In the genomic region with DNA sequence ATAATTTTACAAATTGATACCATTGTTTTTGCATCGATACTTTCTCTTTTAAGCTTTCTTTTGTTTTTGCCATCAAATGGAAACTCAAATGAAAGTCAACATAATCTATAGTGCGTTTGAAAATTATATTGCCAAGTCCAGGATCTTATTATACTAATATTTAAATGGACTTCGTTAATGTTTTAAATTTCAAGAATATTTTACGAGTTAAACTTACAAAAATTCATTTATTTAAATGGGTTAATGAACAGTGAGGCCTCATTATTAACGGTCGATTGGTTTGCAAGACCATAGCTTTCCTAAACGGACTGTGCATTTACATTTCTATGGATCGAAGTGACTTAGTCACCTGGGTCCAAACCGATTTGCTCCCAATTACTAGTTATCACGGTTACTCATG, we compare ENCODE assay signal across 1 fruit fly cellular context.
A peak's percentile ranks its signal among the peaks of the same experiment; 100 is the strongest.
TF ChIP-seq lines count a peak whose summit lies in the region.

No protein-coding gene starts in this region.

TF ChIP-seq in whole organism, prepupa, 60 proteins besides CTCF, POLR2A, EP300 and RAD21 (continued from another document):
- TF ChIP-seq CG10669 (GFP tag; optimal IDR thresholded peaks at IDR 0.05; lab: Kevin White, UChicago) = no peak
- TF ChIP-seq CG34406 (GFP tag; optimal IDR thresholded peaks at IDR 0.05; lab: Kevin White, UChicago) = no peak
- no peak for TF ChIP-seq CG6854 (GFP tag; optimal IDR thresholded peaks at IDR 0.05; lab: Kevin White, UChicago)
- TF ChIP-seq CG32006 (GFP tag; optimal IDR thresholded peaks at IDR 0.05; lab: Kevin White, UChicago) = peak; percentile 34
- TF ChIP-seq Lpt (GFP tag; optimal IDR thresholded peaks at IDR 0.05; lab: Kevin White, UChicago) = no peak
- TF ChIP-seq CG10631 (GFP tag; optimal IDR thresholded peaks at IDR 0.05; lab: Kevin White, UChicago) = no peak
- TF ChIP-seq lz (GFP tag; optimal IDR thresholded peaks at IDR 0.05; lab: Kevin White, UChicago) = no peak
- no peak for TF ChIP-seq esn (GFP tag; optimal IDR thresholded peaks at IDR 0.05; lab: Kevin White, UChicago)
- TF ChIP-seq CG16779 (tag; optimal IDR thresholded peaks at IDR 0.05; lab: Kevin White, UChicago) = no peak
- no peak for TF ChIP-seq CG9139 (GFP tag; optimal IDR thresholded peaks at IDR 0.05; lab: Kevin White, UChicago)
- no peak for TF ChIP-seq Sox15 (GFP tag; optimal IDR thresholded peaks at IDR 0.05; lab: Kevin White, UChicago)
- TF ChIP-seq Hr4 (GFP tag; optimal IDR thresholded peaks at IDR 0.05; lab: Kevin White, UChicago) = peak; percentile 33
- TF ChIP-seq CG3919 (GFP tag; optimal IDR thresholded peaks at IDR 0.05; lab: Kevin White, UChicago) = no peak
